Worm (Caenorhabditis elegans): ENCODE measurements around the gene lbp-8.

The lbp-8 gene

ce11 chrV:13858906-13859305, 31.7 kb upstream of the lbp-8 start, which contains the start of gene srx-135:
srx-135 (plus strand) TSS chrV:13859206.
- no peak for TF ChIP-seq rcor-1 (GFP tag; IDR thresholded peaks at IDR 0.05)
- TF ChIP-seq hlh-26 (GFP tag; conservative IDR thresholded peaks at IDR 0.05): no peak
- no peak for TF ChIP-seq somi-1 (GFP tag; optimal IDR thresholded peaks at IDR 0.05)
- TF ChIP-seq egl-44 (GFP tag; IDR thresholded peaks at IDR 0.05): no peak
- no peak for TF ChIP-seq lin-54 (GFP tag; optimal IDR thresholded peaks at IDR 0.05)
- no peak for TF ChIP-seq aptf-2 (GFP tag; conservative IDR thresholded peaks at IDR 0.05)
- no peak for TF ChIP-seq madf-6 (GFP tag; IDR thresholded peaks at IDR 0.05)
- no peak for TF ChIP-seq snpc-4 (GFP tag; optimal IDR thresholded peaks at IDR 0.05)
- TF ChIP-seq snpc-4 (tag; optimal IDR thresholded peaks at IDR 0.05): no peak
- TF ChIP-seq attf-5 (GFP tag; optimal IDR thresholded peaks at IDR 0.05): no peak
- no peak for TF ChIP-seq unc-62 (GFP tag; optimal IDR thresholded peaks at IDR 0.05)

DNA sequence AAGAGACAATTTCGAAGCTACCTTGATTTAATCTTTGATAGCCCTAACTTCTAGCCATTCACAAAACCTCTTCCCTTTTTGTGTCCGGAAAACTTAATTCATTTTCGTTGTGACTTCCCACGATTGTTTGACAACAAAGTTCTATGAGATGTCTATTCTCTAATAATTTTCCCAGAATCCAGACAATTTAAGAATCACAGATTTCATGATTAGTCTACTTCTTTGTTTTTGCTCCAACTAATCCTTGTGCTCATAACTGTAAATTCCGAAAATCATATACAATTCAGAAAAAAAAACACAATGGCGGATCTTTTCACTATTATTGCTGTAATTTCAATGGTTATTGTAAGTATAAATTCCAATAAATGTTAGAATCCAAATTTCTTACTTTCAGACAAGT, 28.1 kb upstream of the lbp-8 start, which contains the start of gene srx-137:
Gene srx-137, plus strand, starts transcription at position 301 of the 400 bp plus-strand sequence.
- TF ChIP-seq B0336.3 (GFP tag; IDR thresholded peaks at IDR 0.05) (no peak), F52B5.7 (tag; optimal IDR thresholded peaks at IDR 0.05) (no peak), Y95B8A.8 (GFP tag; IDR thresholded peaks at IDR 0.05) (no peak), attf-5 (GFP tag; optimal IDR thresholded peaks at IDR 0.05) (no peak), sptf-2 (GFP tag; optimal IDR thresholded peaks at IDR 0.05) (no peak)

DNA sequence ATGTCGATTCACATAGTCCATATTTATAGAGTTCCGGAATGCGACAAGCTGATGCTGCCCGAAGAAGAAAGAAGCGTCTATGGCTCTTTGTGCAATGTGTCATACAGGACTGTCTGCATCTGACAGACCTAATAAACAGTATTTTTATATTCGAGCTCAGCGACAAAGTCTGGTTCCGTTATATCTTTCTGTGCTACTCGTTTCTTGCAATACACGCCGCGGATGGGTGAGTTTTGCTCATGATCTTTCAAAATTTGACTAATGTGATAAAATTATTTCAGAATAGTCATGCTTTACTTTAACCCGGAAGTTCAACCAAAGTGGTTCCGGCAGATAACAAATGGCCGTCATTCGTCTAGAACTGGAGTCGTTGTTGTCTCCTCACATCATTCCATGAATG, 26.9 kb upstream of the lbp-8 start:
- TF ChIP-seq let-607 (tag; optimal IDR thresholded peaks at IDR 0.05) (no peak), dpl-1 (GFP tag; optimal IDR thresholded peaks at IDR 0.05) (no peak), F55B11.4 (tag; optimal IDR thresholded peaks at IDR 0.05; ENCODE audit: borderline replicate concordance, insufficient read depth) (no peak), aptf-2 (GFP tag; conservative IDR thresholded peaks at IDR 0.05) (no peak), rcor-1 (GFP tag; IDR thresholded peaks at IDR 0.05) (no peak), nhr-90 (tag; optimal IDR thresholded peaks at IDR 0.05) (no peak), egl-44 (GFP tag; IDR thresholded peaks at IDR 0.05) (no peak), F57C9.4 (tag; optimal IDR thresholded peaks at IDR 0.05) (no peak), rpc-1 (optimal IDR thresholded peaks at IDR 0.05) (no peak), rpc-1 (tag; optimal IDR thresholded peaks at IDR 0.05) (no peak), athp-1 (tag; optimal IDR thresholded peaks at IDR 0.05) (no peak), sea-2 (GFP tag; IDR thresholded peaks at IDR 0.05) (no peak), snpc-4 (GFP tag; optimal IDR thresholded peaks at IDR 0.05) (no peak), snpc-4 (tag; optimal IDR thresholded peaks at IDR 0.05) (no peak), zim-3 (tag; optimal IDR thresholded peaks at IDR 0.05) (no peak), gei-17 (GFP tag; optimal IDR thresholded peaks at IDR 0.05) (no peak), ztf-6 (GFP tag; IDR thresholded peaks at IDR 0.05) (no peak), nhr-80 (tag; optimal IDR thresholded peaks at IDR 0.05) (no peak)

ce11 chrV:13866353-13866752, 24.2 kb upstream of the lbp-8 start, which contains the start of gene nhr-175:
nhr-175 (plus strand) TSS chrV:13866691.
- TF ChIP-seq gei-17 (GFP tag; optimal IDR thresholded peaks at IDR 0.05) (no peak), F23B12.7 (tag; optimal IDR thresholded peaks at IDR 0.05; ENCODE audit: insufficient read depth) (no peak), F10E7.11 (tag; optimal IDR thresholded peaks at IDR 0.05) (no peak), hlh-12 (tag; optimal IDR thresholded peaks at IDR 0.05) (no peak), nfyb-1 (GFP tag; IDR thresholded peaks at IDR 0.05) (no peak), lin-40 (tag; optimal IDR thresholded peaks at IDR 0.05) (no peak), hrde-1 (tag; optimal IDR thresholded peaks at IDR 0.05; ENCODE audit: borderline replicate concordance) (no peak), snpc-1.1 (tag; optimal IDR thresholded peaks at IDR 0.05; ENCODE audit: insufficient read depth) (no peak), ceh-40 (GFP tag; IDR thresholded peaks at IDR 0.05) (no peak), ztf-6 (GFP tag; IDR thresholded peaks at IDR 0.05) (no peak), mxl-1 (tag; optimal IDR thresholded peaks at IDR 0.05) (no peak), hsf-1 (GFP tag; IDR thresholded peaks at IDR 0.05) (no peak), ztf-26 (tag; optimal IDR thresholded peaks at IDR 0.05) (no peak), cebp-1 (GFP tag; IDR thresholded peaks at IDR 0.05) (no peak), cebp-1 (tag; optimal IDR thresholded peaks at IDR 0.05) (no peak), ccch-3 (GFP tag; optimal IDR thresholded peaks at IDR 0.05) (no peak), ztf-18 (tag; optimal IDR thresholded peaks at IDR 0.05) (no peak), fkh-3 (tag; optimal IDR thresholded peaks at IDR 0.05) (no peak), bed-2 (GFP tag; IDR thresholded peaks at IDR 0.05) (no peak), chd-7 (tag; optimal IDR thresholded peaks at IDR 0.05) (no peak)
